Worm (Caenorhabditis elegans) whole organism, L2 larva: ENCODE results near the gene clec-86.

ENCODE experiments used
- F13H6.1 ChIP-seq: sonication (generic microtip); optimal IDR thresholded peaks from 2 replicates; lab custom pipeline; 2016; ENCODE audit warnings: missing genetic modification characterization, missing compliant biosample characterization
- aly-2 ChIP-seq: fragments of 150-350 bp; optimal IDR thresholded peaks from 2 replicates; lab custom pipeline; 2014; ENCODE audit warnings: missing biosample characterization, missing genetic modification characterization
- ama-1 ChIP-seq: fragments of 150-350 bp; optimal IDR thresholded peaks from 2 replicates; lab custom pipeline; 2018; ENCODE audit warnings: inconsistent platforms
- nhr-237 ChIP-seq: fragments of 150-350 bp; optimal IDR thresholded peaks from 2 replicates; lab custom pipeline; 2014; ENCODE audit warnings: missing biosample characterization, missing genetic modification characterization
- skn-1 ChIP-seq: sonication (generic microtip); optimal IDR thresholded peaks from 2 replicates; lab custom pipeline; 2017; ENCODE audit warnings: missing biosample characterization, missing genetic modification characterization
- snpc-4 ChIP-seq: fragments of 150-350 bp; optimal IDR thresholded peaks from 2 replicates; lab custom pipeline; 2014; ENCODE audit warnings: missing biosample characterization, missing genetic modification characterization
- unc-62 ChIP-seq: fragments of 150-350 bp; optimal IDR thresholded peaks from 2 replicates; lab custom pipeline; 2014; ENCODE audit warnings: missing biosample characterization, missing genetic modification reagents, missing genetic modification characterization
- ztf-11 ChIP-seq: sonication (generic microtip); optimal IDR thresholded peaks from 2 replicates; lab custom pipeline; 2017; ENCODE audit warnings: missing biosample characterization, missing genetic modification characterization
- ztf-4 ChIP-seq: fragments of 150-350 bp; optimal IDR thresholded peaks from 2 replicates; lab custom pipeline; 2014; ENCODE audit warnings: missing biosample characterization, missing genetic modification characterization

DNA sequence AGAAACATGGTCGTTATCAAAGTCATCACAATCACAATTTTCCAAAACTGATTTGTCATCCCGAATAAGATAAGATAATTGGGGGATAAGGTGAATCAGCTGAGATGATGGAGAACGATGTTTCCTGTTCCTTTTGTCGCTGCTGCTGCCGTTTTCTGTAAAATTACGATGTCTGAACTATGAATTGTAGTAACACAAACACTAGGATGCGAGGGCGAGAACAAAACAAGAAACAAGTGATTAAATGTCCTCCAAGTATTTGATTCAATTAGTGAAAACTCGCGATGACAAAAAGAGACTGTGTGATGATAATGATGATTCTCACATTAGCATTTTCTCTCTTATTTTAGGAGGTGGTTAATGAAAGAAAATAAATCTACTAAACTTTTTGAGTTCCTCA, 16.2 kb downstream of the clec-86 start, which contains the start of gene C54D1.7:
- TF ChIP-seq unc-62: no peak
- TF ChIP-seq nhr-237: no peak
- TF ChIP-seq ama-1 (lab: Kevin White, UChicago): no peak
- no peak for TF ChIP-seq skn-1 (tag; lab: Kevin White, UChicago)
- TF ChIP-seq aly-2 (tag; lab: Kevin White, UChicago): no peak
- no peak for TF ChIP-seq ztf-11 (tag; lab: Kevin White, UChicago)
- TF ChIP-seq ztf-4 (tag; lab: Kevin White, UChicago): no peak
- no peak for TF ChIP-seq snpc-4
- TF ChIP-seq F13H6.1 (tag; lab: Kevin White, UChicago): no peak
